Worm (Caenorhabditis elegans): ENCODE results near the gene F32G8.2.

ce11 chrV:10505553-10505952 lies 44.3 kb upstream of the F32G8.2 start, which contains the start of gene C35A5.5:
- TF ChIP-seq pros-1 (tag; optimal IDR thresholded peaks at IDR 0.05) = no peak
- no peak for TF ChIP-seq nfya-1 (tag; optimal IDR thresholded peaks at IDR 0.05)
- TF ChIP-seq ceh-14 (tag; optimal IDR thresholded peaks at IDR 0.05) = no peak
- TF ChIP-seq tbx-2 (tag; optimal IDR thresholded peaks at IDR 0.05) = no peak

Measured in whole organism, late embryonic.